Worm (Caenorhabditis elegans) whole organism, midembryonic: Measurements from ENCODE around the gene efa-6.

Source experiments
- T22C8.4 ChIP-seq: fragments of 200-800 bp; sonication (Bioruptor generic); IDR thresholded peaks from 2 replicates; pipeline ENCODE4 v1.3.6; 2022; ENCODE audit warnings: missing genetic modification characterization, missing compliant biosample characterization
- cog-1 ChIP-seq: sonication (generic microtip); optimal IDR thresholded peaks from 2 replicates; lab custom pipeline; 2016; ENCODE audit warnings: missing genetic modification characterization, missing compliant biosample characterization
- flt-1 ChIP-seq: fragments of 200-800 bp; sonication (Bioruptor generic); IDR thresholded peaks from 2 replicates; pipeline ENCODE4 v1.3.6; 2022; ENCODE audit warnings: missing genetic modification characterization, missing compliant biosample characterization
- klf-2 ChIP-seq: fragments of 200-800 bp; sonication (Bioruptor generic); conservative IDR thresholded peaks from 2 replicates; pipeline ENCODE4 v1.3.6; 2022; ENCODE audit warnings: missing genetic modification reagents, missing genetic modification characterization, missing compliant biosample characterization
- med-1 ChIP-seq: sonication (generic microtip); optimal IDR thresholded peaks from 2 replicates; lab custom pipeline; 2017; ENCODE audit warnings: missing genetic modification characterization, mild to moderate bottlenecking, missing compliant biosample characterization, antibody characterized with exemption, missing genetic modification reagents; ENCODE audit not compliant: insufficient read depth
- ref-1 ChIP-seq: fragments of 200-800 bp; sonication (Bioruptor generic); conservative IDR thresholded peaks from 2 replicates; pipeline ENCODE4 v1.3.6; 2022; ENCODE audit warnings: missing genetic modification reagents, missing genetic modification characterization, missing compliant biosample characterization
- tab-1 ChIP-seq: fragments of 200-800 bp; sonication (Bioruptor generic); IDR thresholded peaks from 2 replicates; pipeline ENCODE4 v1.3.6; 2022; ENCODE audit warnings: missing genetic modification characterization, missing compliant biosample characterization
- ztf-23 ChIP-seq: fragments of 200-800 bp; sonication (Bioruptor generic); IDR thresholded peaks from 2 replicates; pipeline ENCODE4 v1.3.6; 2022; ENCODE audit warnings: missing genetic modification reagents, missing genetic modification characterization, missing compliant biosample characterization
- ztf-29 ChIP-seq: fragments of 200-800 bp; sonication (Bioruptor generic); IDR thresholded peaks from 2 replicates; pipeline ENCODE4 v1.3.6; 2022; ENCODE audit warnings: missing genetic modification reagents, missing genetic modification characterization, missing compliant biosample characterization

The efa-6 gene

DNA sequence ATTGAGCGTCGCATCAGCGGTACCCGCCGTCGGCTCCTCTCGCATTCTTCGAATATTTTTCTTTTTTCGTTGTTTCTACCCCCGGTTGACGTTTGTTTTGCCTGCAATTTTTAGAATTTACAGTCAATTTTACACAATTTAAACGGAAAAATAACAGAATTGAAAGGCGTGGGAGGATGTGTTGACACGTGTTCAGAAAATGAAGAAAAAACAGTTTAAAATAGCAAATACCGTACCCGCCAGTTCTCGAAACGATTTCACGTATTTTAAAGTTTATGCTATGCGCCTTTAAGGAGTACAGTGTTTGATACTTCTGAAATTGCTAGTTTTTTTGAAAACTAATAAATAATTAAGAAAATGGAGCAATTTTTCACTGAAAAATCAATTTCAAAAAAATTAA is 16.4 kb upstream of the efa-6 start, which contains the start of gene ark-1:
Gene ark-1 (minus strand): TSS at position 101 of the 400 bp plus-strand sequence.
- TF ChIP-seq flt-1 (GFP tag; lab: Robert Waterston, UW), result no peak
- TF ChIP-seq ztf-23, result no peak
- TF ChIP-seq med-1 (GFP tag; lab: Kevin White, UChicago), result no peak
- TF ChIP-seq klf-2 (GFP tag; lab: Robert Waterston, UW), result no peak
- TF ChIP-seq T22C8.4 (GFP tag; lab: Robert Waterston, UW), result no peak
- TF ChIP-seq ref-1 (GFP tag; lab: Robert Waterston, UW), result no peak
- TF ChIP-seq tab-1, result no peak
- TF ChIP-seq cog-1, result no peak
- no peak for TF ChIP-seq ztf-29 (GFP tag; lab: Robert Waterston, UW)

DNA sequence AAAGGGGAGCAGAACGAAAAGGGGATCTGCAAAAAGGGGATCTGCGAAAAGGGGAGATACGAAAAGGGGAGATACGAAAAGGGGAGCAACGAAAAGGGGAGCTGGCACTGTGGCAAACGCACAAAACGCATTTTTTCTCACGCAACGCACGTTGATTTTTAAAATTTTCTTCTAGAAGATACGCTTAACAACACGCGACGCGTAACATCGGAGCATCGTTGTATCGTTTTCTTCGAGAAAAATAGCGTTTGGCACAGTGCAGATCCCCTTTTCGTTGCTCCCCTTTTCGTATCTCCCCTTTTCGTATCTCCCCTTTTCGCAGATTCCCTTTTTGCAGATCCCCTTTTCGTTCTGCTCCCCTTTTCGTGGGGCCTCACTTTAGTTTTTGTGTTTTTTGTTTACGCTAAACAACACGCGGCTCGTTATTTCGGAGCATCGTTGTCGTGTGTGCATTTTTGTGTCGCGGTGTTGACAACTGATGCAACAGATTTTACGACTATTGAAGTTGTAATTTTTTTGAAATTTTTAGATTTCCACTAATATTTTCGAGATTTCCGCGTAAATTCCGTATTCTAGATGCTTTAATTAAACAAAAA is 7.1 kb upstream of the efa-6 start:
- 0 out of 2 replicates have a peak, but pooled peaks have one; percentile 26 for TF ChIP-seq ztf-23
- TF ChIP-seq ref-1 (GFP tag; lab: Robert Waterston, UW), result 0 out of 2 replicates have a peak, but pooled peaks have one; percentile 12

DNA sequence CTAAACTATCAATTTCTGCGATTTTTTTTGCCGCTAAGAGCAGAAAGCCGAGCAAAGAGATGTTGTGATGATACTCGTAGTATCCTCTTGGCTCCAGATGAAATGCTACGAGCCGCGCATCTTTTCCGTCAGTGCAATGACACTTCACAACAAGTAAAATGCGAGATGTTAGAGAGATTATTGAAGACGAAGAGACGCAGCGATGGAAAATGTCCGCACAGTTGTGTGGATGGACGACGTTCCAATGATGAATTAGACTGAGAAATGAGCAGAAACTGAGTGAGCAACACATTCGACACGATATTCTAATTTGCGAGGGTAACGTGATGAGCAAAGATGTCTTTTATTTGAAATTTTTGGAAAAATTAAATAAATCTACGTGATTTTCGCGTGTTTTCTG is 6.4 kb upstream of the efa-6 start:
- TF ChIP-seq klf-2 (GFP tag; lab: Robert Waterston, UW), result no peak
- no peak for TF ChIP-seq ztf-23
- no peak for TF ChIP-seq ref-1 (GFP tag; lab: Robert Waterston, UW)
- no peak for TF ChIP-seq tab-1
- no peak for TF ChIP-seq T22C8.4 (GFP tag; lab: Robert Waterston, UW)
- TF ChIP-seq ztf-29 (GFP tag; lab: Robert Waterston, UW), result no peak

ce11 chrIV:12618877-12619276 is 4.4 kb upstream of the efa-6 start:
- TF ChIP-seq cog-1, result no peak

DNA sequence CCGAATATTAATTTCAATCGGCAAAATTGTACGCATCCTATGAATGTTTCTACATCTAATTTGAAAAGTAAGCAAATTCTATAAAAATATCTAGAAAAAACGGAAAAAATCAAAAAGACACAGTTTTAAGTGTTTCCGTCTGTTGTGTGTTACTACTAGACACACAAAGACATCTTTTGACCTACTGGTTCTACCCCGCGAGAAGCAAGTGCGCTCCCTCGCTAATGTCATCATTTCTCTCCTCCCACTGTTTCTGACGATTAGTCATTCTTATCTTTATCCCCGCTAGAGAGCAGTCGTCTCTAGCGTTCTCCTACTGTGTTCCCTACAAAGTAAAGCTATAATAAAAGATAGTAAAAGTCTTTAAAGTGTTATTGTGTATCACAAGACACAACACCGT is 3.4 kb upstream of the efa-6 start:
- TF ChIP-seq ref-1 (GFP tag; lab: Robert Waterston, UW) (no peak), klf-2 (GFP tag; lab: Robert Waterston, UW) (no peak), med-1 (GFP tag; lab: Kevin White, UChicago) (no peak), flt-1 (GFP tag; lab: Robert Waterston, UW) (no peak), ztf-23 (no peak), ztf-29 (GFP tag; lab: Robert Waterston, UW) (no peak), T22C8.4 (GFP tag; lab: Robert Waterston, UW) (no peak), tab-1 (no peak), cog-1 (no peak)

ce11 chrIV:12616943-12617689 is 2.6 kb upstream of the efa-6 start:
- TF ChIP-seq T22C8.4 (GFP tag; lab: Robert Waterston, UW) (no peak), ztf-23 (no peak), med-1 (GFP tag; lab: Kevin White, UChicago) (no peak), ztf-29 (GFP tag; lab: Robert Waterston, UW) (peak; percentile 87), flt-1 (GFP tag; lab: Robert Waterston, UW) (peak; percentile 74), cog-1 (no peak), klf-2 (GFP tag; lab: Robert Waterston, UW) (no peak), ref-1 (GFP tag; lab: Robert Waterston, UW) (no peak), tab-1 (peak; percentile 13; the same call in 1 of the 2 replicates)

- TF ChIP-seq cog-1 (peak; percentile 30), ztf-29 (GFP tag; lab: Robert Waterston, UW) (no peak), tab-1 (no peak), T22C8.4 (GFP tag; lab: Robert Waterston, UW) (no peak), flt-1 (GFP tag; lab: Robert Waterston, UW) (0 out of 2 replicates have a peak, but pooled peaks have one; percentile 37)
Observed at ce11 chrIV:12615122-12615745, 710 bp upstream of the efa-6 start.

- TF ChIP-seq flt-1 (GFP tag; lab: Robert Waterston, UW) (0 out of 2 replicates have a peak, but pooled peaks have one; percentile 40), ztf-29 (GFP tag; lab: Robert Waterston, UW) (no peak), tab-1 (no peak), ztf-23 (no peak), T22C8.4 (GFP tag; lab: Robert Waterston, UW) (no peak), cog-1 (no peak), klf-2 (GFP tag; lab: Robert Waterston, UW) (no peak), ref-1 (GFP tag; lab: Robert Waterston, UW) (no peak)
Observed at ce11 chrIV:12605401-12605800, 9.1 kb downstream of the efa-6 start, which contains the start of gene Y55D9A.2. Gene Y55D9A.2 (minus strand): TSS chrIV:12605431.

DNA sequence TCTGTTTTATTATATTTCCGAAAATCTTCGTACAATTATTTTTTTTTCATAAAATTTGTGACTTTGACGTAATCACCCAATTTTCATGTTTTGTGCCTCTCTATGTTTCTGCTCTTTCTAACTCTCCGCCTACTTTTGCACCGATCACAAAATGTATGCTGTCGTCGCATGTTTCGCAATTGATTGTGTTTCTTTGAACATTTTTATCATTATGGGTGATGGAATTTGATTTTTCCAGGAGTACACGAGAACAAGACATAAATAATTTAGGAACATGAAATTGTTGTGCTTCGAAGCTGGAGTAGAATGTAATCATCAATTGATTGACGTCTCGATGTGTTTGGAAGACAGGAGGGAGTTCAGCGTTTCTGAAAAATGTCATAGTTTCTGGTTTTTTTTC is 13.6 kb downstream of the efa-6 start:
- no peak for TF ChIP-seq med-1 (GFP tag; lab: Kevin White, UChicago)
- no peak for TF ChIP-seq cog-1
- TF ChIP-seq ztf-29 (GFP tag; lab: Robert Waterston, UW), result no peak
- no peak for TF ChIP-seq ref-1 (GFP tag; lab: Robert Waterston, UW)
- TF ChIP-seq flt-1 (GFP tag; lab: Robert Waterston, UW), result no peak
- no peak for TF ChIP-seq klf-2 (GFP tag; lab: Robert Waterston, UW)
- no peak for TF ChIP-seq tab-1
- no peak for TF ChIP-seq ztf-23

DNA sequence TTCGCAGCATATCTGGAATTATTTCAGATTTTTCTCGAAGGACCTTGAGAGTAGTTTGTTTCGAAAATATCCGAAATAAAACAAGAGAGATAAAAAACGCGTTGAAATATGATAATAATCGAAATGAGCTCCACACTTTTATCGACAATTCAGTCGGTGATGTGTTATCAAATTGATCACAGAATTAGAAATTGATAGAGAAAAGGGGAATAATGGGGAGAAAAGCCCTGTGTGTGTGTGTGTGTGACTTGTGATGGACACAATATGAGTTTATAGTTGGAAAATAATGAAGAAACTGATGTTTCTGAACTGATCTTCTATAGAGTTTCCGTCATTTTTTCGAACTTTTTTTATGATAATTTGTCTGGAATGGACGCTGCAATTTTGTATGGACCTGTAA is 15.4 kb downstream of the efa-6 start, which contains the start of gene pgp-1:
Gene pgp-1 (minus strand): TSS at position 12 of the 400 bp plus-strand sequence.
- TF ChIP-seq klf-2 (GFP tag; lab: Robert Waterston, UW) (no peak), ztf-29 (GFP tag; lab: Robert Waterston, UW) (no peak), T22C8.4 (GFP tag; lab: Robert Waterston, UW) (no peak), flt-1 (GFP tag; lab: Robert Waterston, UW) (no peak), tab-1 (no peak), med-1 (GFP tag; lab: Kevin White, UChicago) (no peak), ztf-23 (no peak), cog-1 (no peak), ref-1 (GFP tag; lab: Robert Waterston, UW) (no peak)
